Worm (Caenorhabditis elegans) whole organism, mixed stage, embryonic: ENCODE data around the gene T10C6.10.

Experiments used
- M03D4.4 ChIP-seq: sonication (generic microtip); optimal IDR thresholded peaks from 2 replicates; lab custom pipeline; 2017; ENCODE audit warnings: mild to moderate bottlenecking, missing genetic modification characterization, missing compliant biosample characterization
- ces-1 ChIP-seq: fragments of 150-350 bp; optimal IDR thresholded peaks from 2 replicates; lab custom pipeline; 2014; ENCODE audit warnings: missing biosample characterization, missing genetic modification reagents, missing genetic modification characterization
- drap-1 ChIP-seq: fragments of 200-800 bp; sonication (Bioruptor generic); optimal IDR thresholded peaks from 3 replicates; lab custom pipeline; 2018; ENCODE audit warnings: mild to moderate bottlenecking, missing genetic modification characterization, missing compliant biosample characterization
- elt-3 ChIP-seq: fragments of 150-350 bp; optimal IDR thresholded peaks from 2 replicates; lab custom pipeline; 2014; ENCODE audit warnings: missing biosample characterization, missing genetic modification characterization
- hlh-1 ChIP-seq: fragments of 150-350 bp; optimal IDR thresholded peaks from 2 replicates; lab custom pipeline; 2014; ENCODE audit warnings: missing biosample characterization, missing genetic modification reagents, missing genetic modification characterization
- lin-13 ChIP-seq: fragments of 150-350 bp; optimal IDR thresholded peaks from 2 replicates; lab custom pipeline; 2014; ENCODE audit warnings: missing biosample characterization, missing genetic modification characterization
- lin-32 ChIP-seq: fragments of 200-800 bp; sonication (Bioruptor generic); optimal IDR thresholded peaks from 2 replicates; lab custom pipeline; 2018; ENCODE audit warnings: mild to moderate bottlenecking, missing genetic modification characterization, missing compliant biosample characterization
- lsy-2 ChIP-seq: fragments of 150-350 bp; optimal IDR thresholded peaks from 2 replicates; lab custom pipeline; 2014; ENCODE audit warnings: missing biosample characterization, missing genetic modification characterization
- mep-1 ChIP-seq: fragments of 150-350 bp; optimal IDR thresholded peaks from 2 replicates; lab custom pipeline; 2017; ENCODE audit warnings: missing biosample characterization, missing genetic modification reagents, missing genetic modification characterization, inconsistent platforms
- nhr-2 ChIP-seq: fragments of 150-350 bp; optimal IDR thresholded peaks from 2 replicates; lab custom pipeline; 2014; ENCODE audit warnings: missing biosample characterization, missing genetic modification characterization
- nhr-237 ChIP-seq: fragments of 150-350 bp; optimal IDR thresholded peaks from 2 replicates; lab custom pipeline; 2014; ENCODE audit warnings: missing biosample characterization, missing genetic modification characterization
- pha-4 ChIP-seq: fragments of 150-350 bp; optimal IDR thresholded peaks from 2 replicates; lab custom pipeline; 2018; ENCODE audit warnings: missing biosample characterization, missing genetic modification reagents, missing genetic modification characterization
- snpc-4 ChIP-seq: fragments of 150-350 bp; optimal IDR thresholded peaks from 2 replicates; lab custom pipeline; 2014; ENCODE audit warnings: missing biosample characterization, missing genetic modification characterization
- unc-62 ChIP-seq: fragments of 150-350 bp; optimal IDR thresholded peaks from 2 replicates; lab custom pipeline; 2014; ENCODE audit warnings: missing biosample characterization, missing genetic modification reagents, missing genetic modification characterization

DNA sequence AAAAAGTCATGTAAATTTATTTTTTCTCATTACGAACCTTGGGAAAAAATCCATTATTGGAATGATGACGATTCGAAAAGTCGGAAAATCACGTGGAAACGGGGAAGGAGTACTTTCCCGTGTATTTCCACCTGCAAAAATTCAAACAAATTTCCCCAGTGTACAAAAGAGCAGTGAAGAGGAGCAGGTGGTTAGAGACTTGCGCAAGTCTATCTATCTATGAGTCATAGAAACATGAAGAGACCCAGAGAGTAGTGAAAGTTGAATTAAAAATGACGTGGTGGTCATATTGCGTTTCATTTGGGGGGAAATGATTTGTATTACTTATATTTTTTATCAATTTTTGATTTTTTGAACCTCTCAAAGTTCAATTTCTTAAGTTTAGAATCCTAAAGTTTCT lies 35.8 kb upstream of the T10C6.10 start, which contains the start of gene nhr-50:
- TF ChIP-seq hlh-1 (tag; lab: Kevin White, UChicago), result no peak
- TF ChIP-seq lin-32 (GFP tag; lab: Kevin White, UChicago), result no peak
- TF ChIP-seq pha-4, result peak; percentile 36
- TF ChIP-seq nhr-237 (tag; lab: Kevin White, UChicago), result no peak
- TF ChIP-seq snpc-4 (tag; lab: Kevin White, UChicago), result no peak
- TF ChIP-seq nhr-2, result no peak
- TF ChIP-seq elt-3, result no peak
- no peak for TF ChIP-seq unc-62 (GFP tag; lab: Kevin White, UChicago)
- TF ChIP-seq lsy-2 (tag; lab: Kevin White, UChicago), result no peak
- TF ChIP-seq ces-1 (GFP tag; lab: Kevin White, UChicago), result no peak
- TF ChIP-seq lin-13 (tag; lab: Kevin White, UChicago), result no peak
- no peak for TF ChIP-seq drap-1 (GFP tag; lab: Kevin White, UChicago)
- TF ChIP-seq M03D4.4 (tag; lab: Kevin White, UChicago), result no peak
- TF ChIP-seq mep-1 (tag; lab: Kevin White, UChicago), result no peak
